Worm (Caenorhabditis elegans): ENCODE measurements around the gene ctbp-1.

Gene ctbp-1

DNA sequence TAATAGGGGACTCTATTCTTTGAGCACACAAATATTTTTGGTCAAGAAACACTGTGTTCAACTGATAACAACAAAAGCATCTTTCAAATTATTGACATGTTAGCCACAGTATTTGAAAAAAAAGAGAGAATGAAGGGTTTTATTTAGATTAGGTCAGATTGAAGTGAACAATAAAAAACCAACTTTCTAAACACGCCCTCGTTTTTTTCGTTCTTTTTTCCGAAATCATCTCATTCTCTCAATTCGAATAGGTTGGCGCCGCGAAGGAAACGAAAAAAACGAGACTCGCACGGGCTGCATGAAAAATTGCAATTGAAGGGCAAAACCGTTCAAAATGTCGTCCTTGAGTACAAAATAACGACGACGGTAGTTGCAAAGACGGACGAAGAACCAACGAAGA lies 48.2 kb upstream of the ctbp-1 start:
- TF ChIP-seq zfp-3 (GFP tag; conservative IDR thresholded peaks at IDR 0.05) (no peak), cey-2 (tag; optimal IDR thresholded peaks at IDR 0.05; ENCODE audit: borderline replicate concordance, insufficient read depth) (no peak), Y5F2A.4 (GFP tag; optimal IDR thresholded peaks at IDR 0.05) (no peak), mxl-2 (GFP tag; conservative IDR thresholded peaks at IDR 0.05) (no peak), F49E8.2 (tag; optimal IDR thresholded peaks at IDR 0.05; ENCODE audit: borderline replicate concordance) (no peak), nhr-10 (tag; optimal IDR thresholded peaks at IDR 0.05) (no peak), hif-1 (tag; optimal IDR thresholded peaks at IDR 0.05) (no peak), nhr-76 (tag; optimal IDR thresholded peaks at IDR 0.05) (no peak), dmd-6 (GFP tag; IDR thresholded peaks at IDR 0.05) (peak; percentile 67), snpc-1.2 (GFP tag; IDR thresholded peaks at IDR 0.05) (no peak), nhr-102 (tag; optimal IDR thresholded peaks at IDR 0.05) (no peak), madf-5 (GFP tag; IDR thresholded peaks at IDR 0.05) (no peak), dve-1 (tag; optimal IDR thresholded peaks at IDR 0.05; ENCODE audit: insufficient read depth) (peak; percentile 20), tag-97 (GFP tag; IDR thresholded peaks at IDR 0.05) (no peak), php-3 (GFP tag; IDR thresholded peaks at IDR 0.05) (no peak; the same call in 1 of the 2 replicates), gei-8 (GFP tag; optimal IDR thresholded peaks at IDR 0.05) (no peak), spr-1 (tag; optimal IDR thresholded peaks at IDR 0.05) (no peak), daf-19 (GFP tag; conservative IDR thresholded peaks at IDR 0.05) (no peak), zip-2 (tag; optimal IDR thresholded peaks at IDR 0.05) (no peak), daf-16 (GFP tag; optimal IDR thresholded peaks at IDR 0.05) (no peak), daf-16 (tag; optimal IDR thresholded peaks at IDR 0.05) (peak; percentile 63), hlh-11 (tag; optimal IDR thresholded peaks at IDR 0.05) (peak; percentile 22), nhr-25 (tag; optimal IDR thresholded peaks at IDR 0.05; ENCODE audit: borderline replicate concordance, insufficient read depth) (peak; percentile 8), set-16 (GFP tag; IDR thresholded peaks at IDR 0.05) (no peak), egl-27 (tag; optimal IDR thresholded peaks at IDR 0.05) (no peak), nhr-48 (tag; optimal IDR thresholded peaks at IDR 0.05) (no peak), nhr-42 (GFP tag; IDR thresholded peaks at IDR 0.05) (no peak), F26F4.8 (GFP tag; conservative IDR thresholded peaks at IDR 0.05) (no peak), ceh-32 (tag; optimal IDR thresholded peaks at IDR 0.05; ENCODE audit: poor library complexity) (no peak), ztf-7 (tag; optimal IDR thresholded peaks at IDR 0.05) (no peak), nhr-28 (tag; optimal IDR thresholded peaks at IDR 0.05) (peak; percentile 39), mdt-29 (GFP tag; IDR thresholded peaks at IDR 0.05) (no peak)

DNA sequence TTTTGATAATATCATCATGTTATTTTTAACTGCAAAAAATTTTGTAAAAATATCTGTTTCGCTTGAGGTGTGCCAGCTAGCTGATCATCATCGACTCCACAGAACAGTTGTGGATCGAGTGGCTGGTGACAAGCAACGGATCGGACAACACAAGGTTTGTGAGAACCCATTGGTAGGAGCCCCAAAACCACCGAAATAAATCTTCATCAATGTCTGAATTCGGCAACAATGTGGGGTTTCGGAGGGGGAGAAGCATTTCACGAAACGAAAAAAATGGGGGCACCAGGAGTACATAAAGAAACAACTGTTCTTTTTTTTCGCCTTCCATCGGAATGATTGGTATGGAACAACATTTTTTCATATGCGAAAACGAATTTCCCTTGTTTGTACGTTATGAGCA lies 47.2 kb upstream of the ctbp-1 start:
- TF ChIP-seq zip-2 (tag; optimal IDR thresholded peaks at IDR 0.05), result no peak
- TF ChIP-seq daf-16 (GFP tag; optimal IDR thresholded peaks at IDR 0.05), result peak in 1 of 2 experiments; percentile 88
- TF ChIP-seq daf-16 (tag; optimal IDR thresholded peaks at IDR 0.05), result no peak
- TF ChIP-seq hlh-11 (tag; optimal IDR thresholded peaks at IDR 0.05), result peak; percentile 44
- peak in 1 of 2 experiments; percentile 11 for TF ChIP-seq unc-62 (GFP tag; optimal IDR thresholded peaks at IDR 0.05 in 1 of 2)
- no peak for TF ChIP-seq unc-62 (tag; optimal IDR thresholded peaks at IDR 0.05)
- TF ChIP-seq daf-19 (GFP tag; conservative IDR thresholded peaks at IDR 0.05), result 0 out of 2 replicates have a peak, but pooled peaks have one; percentile 27

DNA sequence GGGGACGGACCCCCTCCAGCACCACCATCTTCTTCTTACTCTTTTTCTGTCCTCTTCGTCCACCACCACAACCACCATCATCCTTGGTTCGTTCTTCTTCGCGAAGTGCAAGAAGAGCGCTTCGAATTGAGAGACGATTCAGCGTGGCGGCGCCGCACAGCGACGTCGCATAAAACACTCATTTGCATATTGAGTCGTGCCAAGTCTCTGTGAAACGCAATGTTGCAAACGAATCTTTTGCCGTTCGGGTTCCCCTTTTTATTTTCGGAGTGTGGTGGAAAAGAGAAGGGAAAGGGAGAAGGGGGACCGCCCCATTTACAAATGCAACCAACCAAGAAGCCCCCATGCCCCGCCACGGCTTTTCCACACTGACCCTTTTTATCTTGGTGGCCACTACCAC lies 46.2 kb upstream of the ctbp-1 start:
- TF ChIP-seq mes-2 (tag; optimal IDR thresholded peaks at IDR 0.05; ENCODE audit: poor library complexity, severe bottlenecking) (no peak), nhr-41 (GFP tag; IDR thresholded peaks at IDR 0.05) (no peak), lin-1 (GFP tag; IDR thresholded peaks at IDR 0.05) (no peak), dmd-8 (GFP tag; IDR thresholded peaks at IDR 0.05) (no peak), unc-130 (GFP tag; optimal IDR thresholded peaks at IDR 0.05) (no peak), hlh-11 (tag; optimal IDR thresholded peaks at IDR 0.05) (peak; percentile 3), R02D3.7 (tag; optimal IDR thresholded peaks at IDR 0.05) (no peak), hlh-30 (tag; optimal IDR thresholded peaks at IDR 0.05; ENCODE audit: insufficient read depth) (no peak), spr-1 (tag; optimal IDR thresholded peaks at IDR 0.05) (no peak), ctbp-1 (GFP tag; IDR thresholded peaks at IDR 0.05) (0 out of 2 replicates have a peak, but pooled peaks have one; percentile 7), ceh-32 (tag; optimal IDR thresholded peaks at IDR 0.05; ENCODE audit: poor library complexity) (no peak), mep-1 (tag; optimal IDR thresholded peaks at IDR 0.05) (peak; percentile 31), duxl-1 (tag; optimal IDR thresholded peaks at IDR 0.05; ENCODE audit: poor library complexity) (no peak), D1046.2 (GFP tag; IDR thresholded peaks at IDR 0.05) (no peak), nhr-42 (GFP tag; IDR thresholded peaks at IDR 0.05) (no peak), daf-8 (GFP tag; IDR thresholded peaks at IDR 0.05) (no peak), sdz-12 (GFP tag; optimal IDR thresholded peaks at IDR 0.05) (no peak), lim-7 (GFP tag; IDR thresholded peaks at IDR 0.05) (no peak)
